Worm (Caenorhabditis elegans) whole organism, L1 larva: ENCODE data around the gene egl-18.

Experiments
- C04F5.9 ChIP-seq: sonication (generic microtip); optimal IDR thresholded peaks from 2 replicates; lab custom pipeline; 2016; ENCODE audit warnings: missing genetic modification characterization, missing compliant biosample characterization
- C34B4.2 ChIP-seq: sonication (generic microtip); optimal IDR thresholded peaks from 2 replicates; lab custom pipeline; 2017; ENCODE audit warnings: mild to moderate bottlenecking, missing genetic modification characterization, missing compliant biosample characterization
- Y116A8C.19 ChIP-seq: sonication (generic microtip); optimal IDR thresholded peaks from 2 replicates; lab custom pipeline; 2016; ENCODE audit warnings: missing compliant biosample characterization, missing genetic modification characterization, borderline replicate concordance
- alr-1 ChIP-seq: fragments of 200-800 bp; sonication (Bioruptor generic); optimal IDR thresholded peaks from 2 replicates; lab custom pipeline; 2018; ENCODE audit warnings: borderline replicate concordance, mild to moderate bottlenecking, missing genetic modification characterization, missing compliant biosample characterization
- aly-2 ChIP-seq: fragments of 150-350 bp; optimal IDR thresholded peaks from 2 replicates; lab custom pipeline; 2014; ENCODE audit warnings: missing biosample characterization, missing genetic modification characterization
- ama-1 ChIP-seq: fragments of 150-350 bp; optimal IDR thresholded peaks from 2 replicates; lab custom pipeline; 2014
- ceh-82 ChIP-seq, 3 experiments: fragments of 150-350 bp in 1 of 3; sonication (generic microtip) in 2 of 3; optimal IDR thresholded peaks; 2 replicates each; lab custom pipeline; 2014 to 2017; ENCODE audit warnings: missing biosample characterization in 3 of 3, missing genetic modification characterization in 3 of 3
- dpl-1 ChIP-seq, 3 experiments: fragments of 150-350 bp in 2 of 3; sonication (generic microtip) in 1 of 3; optimal IDR thresholded peaks; 2 replicates each; lab custom pipeline; 2014 to 2017; ENCODE audit warnings: missing biosample characterization in 3 of 3, missing genetic modification characterization in 3 of 3, missing genetic modification reagents in 3 of 3
- dsc-1 ChIP-seq: sonication (generic microtip); optimal IDR thresholded peaks from 2 replicates; lab custom pipeline; 2016; ENCODE audit warnings: mild to moderate bottlenecking, missing genetic modification characterization, missing compliant biosample characterization
- efl-1 ChIP-seq, 4 experiments: fragments of 150-350 bp; optimal IDR thresholded peaks in 3 of 4; peaks in 1 of 4; 1 replicate in 1 of 4; 2 replicates in 3 of 4; lab custom pipeline; 2014; ENCODE audit warnings: missing biosample characterization in 2 of 4, missing genetic modification characterization in 2 of 4, missing genetic modification reagents in 2 of 4
- efl-3 ChIP-seq: fragments of 200-800 bp; sonication (Bioruptor generic); optimal IDR thresholded peaks from 2 replicates; lab custom pipeline; 2018; ENCODE audit warnings: mild to moderate bottlenecking, missing genetic modification characterization, missing compliant biosample characterization
- egl-13 ChIP-seq: sonication (generic microtip); optimal IDR thresholded peaks from 2 replicates; lab custom pipeline; 2016; ENCODE audit warnings: missing genotype, missing genetic modification reagents, missing genetic modification characterization, missing compliant biosample characterization
- egl-27 ChIP-seq, 2 experiments: fragments of 150-350 bp in 1 of 2; sonication (generic microtip); optimal IDR thresholded peaks; 3 replicates each; lab custom pipeline; 2017 to 2018; ENCODE audit warnings: missing biosample characterization in 2 of 2, missing genetic modification characterization in 2 of 2, missing genetic modification reagents in 2 of 2
- elt-3 ChIP-seq, 6 experiments: fragments of 150-350 bp in 1 of 6; sonication (generic microtip); optimal IDR thresholded peaks; 2 replicates each; lab custom pipeline; 2017 to 2018; ENCODE audit warnings: missing biosample characterization in 6 of 6, missing genetic modification characterization in 6 of 6, inconsistent platforms in 1 of 6
- ets-5 ChIP-seq: fragments of 200-800 bp; sonication (Bioruptor generic); IDR thresholded peaks from 2 replicates; pipeline ENCODE4 v1.3.6; 2022; ENCODE audit warnings: missing genetic modification characterization, missing compliant biosample characterization
- fkh-10 ChIP-seq: sonication (generic microtip); optimal IDR thresholded peaks from 2 replicates; lab custom pipeline; 2017; ENCODE audit warnings: missing biosample characterization, missing genetic modification reagents, missing genetic modification characterization
- hlh-17 ChIP-seq: fragments of 200-800 bp; sonication (Bioruptor generic); optimal IDR thresholded peaks from 2 replicates; lab custom pipeline; 2018; ENCODE audit warnings: missing genetic modification characterization, mild to moderate bottlenecking, missing compliant biosample characterization, moderate library complexity, borderline replicate concordance
- hpl-2 ChIP-seq: fragments of 150-350 bp; optimal IDR thresholded peaks from 2 replicates; lab custom pipeline; 2014; ENCODE audit warnings: missing biosample characterization, missing genetic modification reagents, missing genetic modification characterization
- irx-1 ChIP-seq: sonication (generic microtip); optimal IDR thresholded peaks from 2 replicates; lab custom pipeline; 2016; ENCODE audit warnings: missing genetic modification characterization, missing compliant biosample characterization
- isw-1 ChIP-seq: fragments of 200-800 bp; sonication (Bioruptor generic); IDR thresholded peaks from 2 replicates; pipeline ENCODE4 v1.3.6; 2022; ENCODE audit warnings: missing genetic modification characterization, missing compliant biosample characterization
- jun-1 ChIP-seq: fragments of 150-350 bp; optimal IDR thresholded peaks from 2 replicates; lab custom pipeline; 2014; ENCODE audit warnings: missing biosample characterization, missing genetic modification reagents, missing genetic modification characterization
- lin-14 ChIP-seq: fragments of 200-800 bp; sonication (Bioruptor generic); optimal IDR thresholded peaks from 2 replicates; lab custom pipeline; 2018; ENCODE audit warnings: mild to moderate bottlenecking, missing genetic modification characterization, moderate library complexity, missing compliant biosample characterization
- lin-15B ChIP-seq: fragments of 150-350 bp; sonication (generic microtip); optimal IDR thresholded peaks from 3 replicates; lab custom pipeline; 2014; ENCODE audit warnings: missing biosample characterization, missing genetic modification characterization
- lin-35 ChIP-seq, 2 experiments: fragments of 150-350 bp; optimal IDR thresholded peaks; 2 replicates each; lab custom pipeline; 2014; ENCODE audit warnings: missing biosample characterization in 2 of 2, missing genetic modification characterization in 2 of 2, missing genetic modification reagents in 2 of 2
- lsy-2 ChIP-seq, 2 experiments: fragments of 150-350 bp; optimal IDR thresholded peaks; 2 replicates each; lab custom pipeline; 2014; ENCODE audit warnings: missing biosample characterization in 2 of 2, missing genetic modification characterization in 2 of 2
- mab-9 ChIP-seq: fragments of 200-800 bp; sonication (Bioruptor generic); IDR thresholded peaks from 2 replicates; pipeline ENCODE4 v1.3.6; 2022; ENCODE audit warnings: missing genetic modification reagents, missing genetic modification characterization, missing compliant biosample characterization
- mdl-1 ChIP-seq, 2 experiments: fragments of 150-350 bp; optimal IDR thresholded peaks; 2 replicates each; lab custom pipeline; 2014 to 2017; ENCODE audit warnings: missing biosample characterization in 2 of 2, missing genetic modification characterization in 2 of 2, inconsistent platforms in 1 of 2
- mep-1 ChIP-seq: fragments of 150-350 bp; optimal IDR thresholded peaks from 2 replicates; lab custom pipeline; 2014; ENCODE audit warnings: missing biosample characterization, missing genetic modification characterization
- nhr-11 ChIP-seq: fragments of 150-350 bp; optimal IDR thresholded peaks from 2 replicates; lab custom pipeline; 2014; ENCODE audit warnings: missing biosample characterization, missing genetic modification characterization
- nhr-12 ChIP-seq: sonication (generic microtip); optimal IDR thresholded peaks from 2 replicates; lab custom pipeline; 2017; ENCODE audit warnings: missing biosample characterization, missing genetic modification characterization
- nhr-19 ChIP-seq: fragments of 200-800 bp; sonication (Bioruptor generic); conservative IDR thresholded peaks from 2 replicates; pipeline ENCODE4 v1.3.6; 2022; ENCODE audit warnings: missing genetic modification characterization, missing compliant biosample characterization
- nhr-237 ChIP-seq: fragments of 150-350 bp; optimal IDR thresholded peaks from 2 replicates; lab custom pipeline; 2014; ENCODE audit warnings: missing biosample characterization, missing genetic modification characterization
- nhr-28 ChIP-seq: fragments of 150-350 bp; optimal IDR thresholded peaks from 2 replicates; lab custom pipeline; 2014; ENCODE audit warnings: missing biosample characterization, missing genetic modification characterization
- nhr-47 ChIP-seq: sonication (generic microtip); optimal IDR thresholded peaks from 2 replicates; lab custom pipeline; 2016; ENCODE audit warnings: mild to moderate bottlenecking, missing genetic modification characterization, moderate library complexity, missing compliant biosample characterization
- nhr-76 ChIP-seq: sonication (generic microtip); optimal IDR thresholded peaks from 2 replicates; lab custom pipeline; 2017; ENCODE audit warnings: missing biosample characterization, missing genetic modification characterization
- nhr-77 ChIP-seq: fragments of 150-350 bp; optimal IDR thresholded peaks from 2 replicates; lab custom pipeline; 2014; ENCODE audit warnings: missing biosample characterization, missing genetic modification characterization
- nhr-90 ChIP-seq: sonication (generic microtip); optimal IDR thresholded peaks from 2 replicates; lab custom pipeline; 2016; ENCODE audit warnings: mild to moderate bottlenecking, missing genetic modification characterization, missing compliant biosample characterization; ENCODE audit not compliant: poor library complexity
- pag-3 ChIP-seq: sonication (generic microtip); optimal IDR thresholded peaks from 2 replicates; lab custom pipeline; 2017; ENCODE audit warnings: missing genetic modification characterization, mild to moderate bottlenecking, missing compliant biosample characterization, antibody characterized with exemption, borderline replicate concordance; ENCODE audit not compliant: insufficient read depth
- pax-3 ChIP-seq: fragments of 200-800 bp; sonication (Bioruptor generic); optimal IDR thresholded peaks from 2 replicates; lab custom pipeline; 2018; ENCODE audit warnings: mild to moderate bottlenecking, missing genetic modification characterization, moderate library complexity, missing compliant biosample characterization
- snu-23 ChIP-seq: sonication (generic microtip); optimal IDR thresholded peaks from 2 replicates; lab custom pipeline; 2016; ENCODE audit warnings: missing genetic modification characterization, missing compliant biosample characterization
- sox-4 ChIP-seq: sonication (generic microtip); optimal IDR thresholded peaks from 2 replicates; lab custom pipeline; 2016; ENCODE audit warnings: missing genetic modification characterization, missing compliant biosample characterization
- sptf-1 ChIP-seq: fragments of 150-350 bp; optimal IDR thresholded peaks from 2 replicates; lab custom pipeline; 2014; ENCODE audit warnings: missing biosample characterization, missing genetic modification characterization
- sup-37 ChIP-seq: fragments of 200-800 bp; sonication (Bioruptor generic); optimal IDR thresholded peaks from 2 replicates; lab custom pipeline; 2018; ENCODE audit warnings: mild to moderate bottlenecking, missing genetic modification characterization, missing compliant biosample characterization
- unc-130 ChIP-seq: fragments of 150-350 bp; optimal IDR thresholded peaks from 2 replicates; lab custom pipeline; 2017; ENCODE audit warnings: missing biosample characterization, missing genetic modification characterization, inconsistent platforms
- unc-30 ChIP-seq: sonication (generic microtip); optimal IDR thresholded peaks from 2 replicates; lab custom pipeline; 2017; ENCODE audit warnings: missing biosample characterization, missing genetic modification characterization
- unc-98 ChIP-seq: fragments of 200-800 bp; sonication (Bioruptor generic); IDR thresholded peaks from 2 replicates; pipeline ENCODE4 v1.3.6; 2022; ENCODE audit warnings: missing genetic modification characterization, missing compliant biosample characterization
- zag-1 ChIP-seq: fragments of 150-350 bp; optimal IDR thresholded peaks from 2 replicates; lab custom pipeline; 2014; ENCODE audit warnings: missing biosample characterization, missing genetic modification characterization
- ztf-11 ChIP-seq, 2 experiments: sonication (generic microtip); optimal IDR thresholded peaks; 2 replicates each; lab custom pipeline; 2016 to 2017; ENCODE audit warnings: missing genetic modification characterization in 2 of 2, missing biosample characterization in 1 of 2, missing compliant biosample characterization in 1 of 2
- ztf-4 ChIP-seq: fragments of 150-350 bp; optimal IDR thresholded peaks from 2 replicates; lab custom pipeline; 2014; ENCODE audit warnings: missing biosample characterization, missing genetic modification characterization

The egl-18 gene

DNA sequence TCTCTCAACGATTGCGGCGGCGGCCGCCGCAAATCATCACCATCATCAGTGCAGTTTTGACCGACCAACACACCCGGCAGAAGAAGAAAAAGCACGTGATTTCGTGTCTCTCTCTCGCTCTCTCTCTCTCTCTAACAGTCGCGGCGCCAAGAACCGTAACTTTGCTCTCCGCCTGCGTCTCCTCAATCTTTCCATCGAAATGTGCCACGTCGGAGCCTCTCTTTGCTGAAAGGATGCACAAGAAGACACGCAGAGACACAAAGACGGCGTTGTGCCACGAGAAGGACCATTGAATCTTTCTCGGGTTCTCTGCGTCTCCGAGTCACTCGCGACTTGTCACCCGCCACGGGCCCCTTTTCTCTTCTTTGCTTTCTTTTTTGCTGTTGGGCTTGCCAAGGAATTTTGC is 44.3 kb upstream of the egl-18 start (continued):
- TF ChIP-seq hpl-2 (GFP tag; lab: Kevin White, UChicago) (no peak), ztf-11 (tag; optimal IDR thresholded peaks at IDR 0.05; lab: Kevin White, UChicago) (no peak), egl-13 (tag; lab: Kevin White, UChicago) (peak; percentile 21), pag-3 (tag; lab: Kevin White, UChicago) (peak; percentile 41), nhr-77 (peak; percentile 70), dsc-1 (tag; lab: Kevin White, UChicago) (no peak), nhr-11 (tag; lab: Kevin White, UChicago) (no peak), nhr-237 (tag; lab: Kevin White, UChicago) (no peak), snu-23 (GFP tag; lab: Kevin White, UChicago) (peak; percentile 72), aly-2 (tag; lab: Kevin White, UChicago) (no peak), elt-3 (tag; optimal IDR thresholded peaks at IDR 0.05; lab: Kevin White, UChicago) (peak in 2 of 6 experiments; percentile 9 to 45), nhr-76 (tag; lab: Kevin White, UChicago) (no peak), lin-15B (tag; lab: Kevin White, UChicago) (no peak), lin-35 (GFP tag; optimal IDR thresholded peaks at IDR 0.05; lab: Kevin White, UChicago) (peak; percentile 39 to 73), fkh-10 (GFP tag; lab: Kevin White, UChicago) (peak; percentile 64), efl-1 (optimal IDR thresholded peaks at IDR 0.05; lab: Kevin White, UChicago) (peak; percentile 57 to 61), efl-1 (GFP tag; optimal IDR thresholded peaks at IDR 0.05 in 1 of 2; lab: Kevin White, UChicago) (peak; percentile 27 to 96), ceh-82 (tag; optimal IDR thresholded peaks at IDR 0.05; lab: Kevin White, UChicago) (peak in 1 of 3 experiments; percentile 67), lsy-2 (tag; optimal IDR thresholded peaks at IDR 0.05; lab: Kevin White, UChicago) (peak; percentile 62 to 77), nhr-28 (tag; lab: Kevin White, UChicago) (no peak), nhr-19 (peak; percentile 74), irx-1 (tag; lab: Kevin White, UChicago) (no peak), pax-3 (peak; percentile 14), lin-14 (GFP tag; lab: Kevin White, UChicago) (peak; percentile 89), C34B4.2 (tag; lab: Kevin White, UChicago) (peak; percentile 10), zag-1 (no peak), nhr-47 (peak; percentile 72), mab-9 (GFP tag; lab: Robert Waterston, UW) (no peak), egl-27 (tag; optimal IDR thresholded peaks at IDR 0.05; lab: Kevin White, UChicago) (no peak), efl-3 (GFP tag; lab: Kevin White, UChicago) (no peak), nhr-90 (peak; percentile 73), unc-98 (no peak), ets-5 (GFP tag; lab: Robert Waterston, UW) (no peak), ztf-4 (peak; percentile 39), alr-1 (no peak), Y116A8C.19 (no peak), sup-37 (GFP tag; lab: Kevin White, UChicago) (peak; percentile 11), sox-4 (no peak)
- TF ChIP-seq, all 84 proteins: peak for 41

DNA sequence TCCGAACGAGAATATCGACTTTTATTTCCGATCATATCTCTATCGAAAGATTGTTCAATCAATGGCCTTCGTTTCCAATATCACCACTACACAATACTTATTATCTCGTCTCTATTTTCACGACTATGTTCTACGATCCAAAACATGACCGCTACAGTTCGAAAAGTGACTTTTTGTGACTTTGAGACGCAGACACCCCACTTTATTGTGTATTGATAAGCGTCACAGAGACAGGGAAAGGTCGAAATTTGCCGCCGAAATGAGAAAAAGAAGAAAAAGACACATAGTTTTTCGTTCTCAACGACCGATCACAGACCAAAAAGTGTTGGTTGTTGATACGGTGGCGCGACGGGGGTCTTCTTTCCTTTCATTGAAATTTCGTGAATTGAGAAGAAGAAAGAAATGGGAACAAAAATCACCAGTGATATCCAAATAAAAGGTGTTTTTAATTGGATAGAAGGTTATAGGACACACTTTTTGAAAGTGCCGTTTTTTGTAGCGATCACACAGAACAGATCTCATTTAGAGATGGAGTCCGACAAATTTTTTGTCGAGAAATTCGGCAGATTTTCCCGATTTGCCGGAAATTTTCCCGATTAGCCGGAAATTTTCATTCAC is 42.6 kb upstream of the egl-18 start:
- TF ChIP-seq sptf-1 (tag; lab: Kevin White, UChicago) = no peak
- TF ChIP-seq isw-1 (GFP tag; lab: Robert Waterston, UW) = no peak
- TF ChIP-seq dpl-1 (GFP tag; optimal IDR thresholded peaks at IDR 0.05; lab: Kevin White, UChicago) = no peak
- TF ChIP-seq irx-1 (tag; lab: Kevin White, UChicago) = no peak
- no peak for TF ChIP-seq nhr-76 (tag; lab: Kevin White, UChicago)
- TF ChIP-seq nhr-237 (tag; lab: Kevin White, UChicago) = no peak
- TF ChIP-seq nhr-19 = peak; percentile 26; the same call in 1 of the 2 replicates
- TF ChIP-seq jun-1 (tag; lab: Kevin White, UChicago) = no peak
- TF ChIP-seq dsc-1 (tag; lab: Kevin White, UChicago) = no peak
- peak; percentile 5 for TF ChIP-seq mep-1 (tag; lab: Kevin White, UChicago)
- no peak for TF ChIP-seq hlh-17
- no peak for TF ChIP-seq Y116A8C.19
- no peak for TF ChIP-seq sox-4
- TF ChIP-seq ztf-4 = no peak
- no peak for TF ChIP-seq nhr-12 (tag; lab: Kevin White, UChicago)
- TF ChIP-seq mdl-1 (tag; optimal IDR thresholded peaks at IDR 0.05; lab: Kevin White, UChicago) = peak in 1 of 2 experiments; percentile 38
- TF ChIP-seq unc-130 = no peak
- TF ChIP-seq C04F5.9 = no peak
- TF ChIP-seq aly-2 (tag; lab: Kevin White, UChicago) = no peak
- TF ChIP-seq unc-30 (tag; lab: Kevin White, UChicago) = no peak
- peak in 1 of 2 experiments; percentile 31 for TF ChIP-seq lin-35 (GFP tag; optimal IDR thresholded peaks at IDR 0.05; lab: Kevin White, UChicago)
- TF ChIP-seq ama-1 = no peak
- TF ChIP-seq hpl-2 (GFP tag; lab: Kevin White, UChicago) = no peak
- TF ChIP-seq ceh-82 (tag; optimal IDR thresholded peaks at IDR 0.05; lab: Kevin White, UChicago) = no peak
- no peak for TF ChIP-seq sup-37 (GFP tag; lab: Kevin White, UChicago)
